Worm (Caenorhabditis elegans): ENCODE measurements around the gene C08A9.3.

The C08A9.3 gene

DNA sequence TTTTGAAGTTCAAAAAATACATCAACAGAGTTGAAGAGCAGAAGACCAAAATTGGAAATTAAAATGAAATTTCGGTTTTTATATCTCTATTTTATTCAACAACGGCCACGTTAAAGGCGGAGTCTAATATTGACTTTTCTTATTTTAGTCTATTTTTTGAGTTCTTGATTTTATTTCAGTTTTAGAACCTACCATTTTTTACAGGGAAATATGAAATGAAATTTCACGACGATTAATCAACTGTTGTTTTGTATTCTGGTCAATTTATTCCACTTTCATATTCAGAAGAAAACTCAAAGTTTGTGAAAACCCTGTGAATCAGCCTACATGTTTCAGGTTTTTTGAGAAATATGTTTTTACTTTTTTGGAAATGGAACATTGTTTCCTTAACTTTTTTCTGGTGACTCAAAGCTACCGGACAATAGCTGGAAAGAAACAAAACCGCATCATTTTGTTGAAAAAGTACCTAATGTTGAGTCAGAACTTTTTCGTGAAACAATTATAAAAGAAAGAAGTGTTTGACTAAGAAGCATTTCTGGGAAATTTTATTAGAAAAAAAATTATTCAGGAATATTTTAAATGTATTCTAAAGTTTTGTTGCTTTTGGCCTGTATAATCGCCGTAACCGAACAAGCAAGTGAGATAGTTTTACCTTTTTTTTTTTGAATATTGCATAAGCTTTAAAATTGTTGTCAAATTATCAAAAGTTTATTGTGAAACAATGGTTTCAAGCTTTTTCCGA is 12.3 kb downstream of the C08A9.3 start, which contains the start of the genes irld-23 and C08A9.10:
TSS of gene irld-23 (minus strand) at position 51 of the 742 bp plus-strand sequence.
TSS of gene C08A9.10 (plus strand) at position 545 of the 742 bp plus-strand sequence.
- TF ChIP-seq him-1 (tag; optimal IDR thresholded peaks at IDR 0.05) (no peak), dao-5 (tag; optimal IDR thresholded peaks at IDR 0.05) (no peak), W03F9.2 (tag; optimal IDR thresholded peaks at IDR 0.05) (no peak)

DNA sequence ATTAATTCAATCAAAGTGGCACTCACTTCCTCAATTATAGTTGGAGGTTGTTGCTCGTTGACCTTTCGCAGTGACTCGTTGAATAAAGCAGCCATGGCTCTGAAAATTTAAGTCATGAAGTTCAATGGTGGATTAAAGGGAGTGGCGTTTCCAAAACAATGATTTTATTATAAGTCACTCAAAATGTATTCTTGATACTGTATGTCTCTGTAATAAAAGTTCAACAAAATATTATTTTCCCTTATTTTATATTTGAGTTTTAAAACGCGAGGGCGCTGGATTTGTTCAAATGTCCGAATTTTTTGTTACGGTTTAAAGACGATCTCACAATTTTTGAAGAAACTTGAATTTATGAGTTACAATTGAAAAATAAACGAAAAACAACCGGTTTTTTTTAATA is 21.0 kb downstream of the C08A9.3 start, which contains the start of gene C30G4.4:
TSS of gene C30G4.4 (minus strand) at position 101 of the 400 bp plus-strand sequence.
- TF ChIP-seq dao-5 (tag; optimal IDR thresholded peaks at IDR 0.05) (no peak), W03F9.2 (tag; optimal IDR thresholded peaks at IDR 0.05) (no peak), him-1 (tag; optimal IDR thresholded peaks at IDR 0.05) (no peak)

DNA sequence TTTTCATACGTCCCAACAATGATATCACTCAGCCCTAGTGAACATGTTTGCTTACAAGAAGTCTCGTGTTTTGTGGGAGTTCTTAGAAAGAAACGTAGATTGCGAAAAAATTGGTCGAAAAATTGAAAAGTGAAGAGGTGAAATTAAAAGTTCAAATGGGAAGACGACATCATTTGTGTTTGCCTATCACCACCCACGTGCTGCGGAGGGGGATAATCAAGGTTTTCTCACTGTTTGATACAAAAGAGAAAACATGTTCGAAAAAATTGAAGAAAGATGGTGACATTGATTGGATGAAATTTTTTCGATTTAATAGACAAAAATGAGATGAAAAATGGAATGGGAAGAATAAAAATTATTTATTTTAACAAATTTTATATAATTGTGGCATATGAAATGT is 22.6 kb downstream of the C08A9.3 start:
- TF ChIP-seq W03F9.2 (tag; optimal IDR thresholded peaks at IDR 0.05) (no peak), dao-5 (tag; optimal IDR thresholded peaks at IDR 0.05) (no peak), him-1 (tag; optimal IDR thresholded peaks at IDR 0.05) (no peak)

DNA sequence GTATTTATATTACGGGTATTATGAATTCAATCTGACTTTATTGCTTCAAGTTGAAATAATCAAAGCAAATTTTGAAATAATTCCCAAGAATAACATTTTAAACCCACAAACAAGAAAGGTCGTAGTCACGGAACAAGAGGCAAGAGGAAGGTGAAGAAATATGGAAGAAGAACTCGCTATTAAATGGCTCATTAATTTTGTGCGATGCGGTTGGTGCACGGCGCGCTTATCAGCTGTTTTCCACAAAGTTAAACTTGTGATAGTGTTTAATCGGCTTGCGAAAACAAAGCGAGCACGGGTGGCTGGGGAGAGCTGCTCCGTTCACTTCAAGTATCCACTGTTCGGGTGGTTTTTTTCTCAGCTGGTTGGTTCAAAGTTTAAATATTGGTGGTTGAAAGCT is 26.2 kb downstream of the C08A9.3 start:
- TF ChIP-seq W03F9.2 (tag; optimal IDR thresholded peaks at IDR 0.05), result no peak
- no peak for TF ChIP-seq him-1 (tag; optimal IDR thresholded peaks at IDR 0.05)
- no peak for TF ChIP-seq dao-5 (tag; optimal IDR thresholded peaks at IDR 0.05)

DNA sequence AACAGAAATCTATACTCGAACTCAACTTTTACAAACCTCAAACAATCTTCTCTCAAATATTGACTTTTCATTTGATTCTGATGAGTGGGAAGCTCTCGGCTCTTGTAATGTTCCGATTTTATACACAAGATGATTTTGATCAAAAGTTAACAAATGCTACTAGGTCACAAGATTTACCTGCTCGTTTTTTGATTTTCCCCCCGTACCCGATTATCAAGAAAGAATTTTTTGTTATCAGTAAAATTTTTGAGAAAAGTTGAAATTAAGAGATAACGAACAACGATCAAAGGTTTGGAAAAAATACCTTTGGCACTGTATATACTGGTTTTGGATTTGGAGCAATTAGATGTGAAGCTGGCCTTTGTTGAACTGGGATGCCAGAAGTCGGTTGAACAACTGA is 28.3 kb downstream of the C08A9.3 start:
- no peak for TF ChIP-seq W03F9.2 (tag; optimal IDR thresholded peaks at IDR 0.05)
- no peak for TF ChIP-seq him-1 (tag; optimal IDR thresholded peaks at IDR 0.05)
- TF ChIP-seq dao-5 (tag; optimal IDR thresholded peaks at IDR 0.05), result no peak

DNA sequence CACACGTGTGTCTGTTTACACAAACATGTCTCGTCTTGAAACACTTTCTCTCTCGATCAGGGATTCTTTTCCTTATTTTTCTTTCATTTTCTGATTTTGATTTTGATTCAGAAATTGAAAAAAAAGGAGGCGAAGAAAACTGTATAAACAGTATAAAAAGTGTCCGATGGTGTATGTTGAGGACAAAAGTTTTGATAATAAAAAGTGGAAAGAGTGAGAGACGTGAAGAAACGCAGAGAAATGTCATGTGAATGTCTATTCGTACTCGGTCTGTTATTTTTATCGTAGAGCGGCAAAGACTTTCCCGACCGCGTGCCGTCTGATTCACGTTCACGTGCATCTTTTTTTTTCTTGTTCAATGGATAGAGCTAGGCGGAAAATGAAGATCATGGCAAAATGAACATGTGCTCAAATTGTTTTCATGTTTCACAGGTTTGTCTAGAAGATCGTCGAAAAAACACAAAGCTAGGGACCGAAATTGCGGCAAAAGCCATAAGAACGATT is 29.3 kb downstream of the C08A9.3 start:
- TF ChIP-seq W03F9.2 (tag; optimal IDR thresholded peaks at IDR 0.05), result no peak
- no peak for TF ChIP-seq him-1 (tag; optimal IDR thresholded peaks at IDR 0.05)
- no peak for TF ChIP-seq dao-5 (tag; optimal IDR thresholded peaks at IDR 0.05)

DNA sequence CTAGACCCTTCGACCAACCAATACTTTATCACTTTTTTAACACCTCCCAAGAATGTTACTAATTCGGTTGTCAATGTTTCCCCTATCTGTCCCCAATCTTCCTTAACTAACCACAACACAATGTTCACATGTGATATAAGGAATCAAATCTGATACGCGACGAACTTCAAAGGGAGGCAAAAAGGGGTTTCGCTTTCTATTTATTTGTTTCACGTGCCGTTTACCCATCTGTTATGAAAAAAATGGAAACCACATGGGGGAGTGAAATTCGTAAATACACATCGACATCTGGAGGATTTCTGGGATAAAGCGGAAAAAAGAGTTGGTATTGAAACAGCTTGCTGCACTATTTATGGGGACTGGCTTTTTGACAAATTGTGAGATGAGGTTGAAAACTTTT is 30.9 kb downstream of the C08A9.3 start:
- no peak for TF ChIP-seq dao-5 (tag; optimal IDR thresholded peaks at IDR 0.05)
- no peak for TF ChIP-seq W03F9.2 (tag; optimal IDR thresholded peaks at IDR 0.05)
- no peak for TF ChIP-seq him-1 (tag; optimal IDR thresholded peaks at IDR 0.05)

DNA sequence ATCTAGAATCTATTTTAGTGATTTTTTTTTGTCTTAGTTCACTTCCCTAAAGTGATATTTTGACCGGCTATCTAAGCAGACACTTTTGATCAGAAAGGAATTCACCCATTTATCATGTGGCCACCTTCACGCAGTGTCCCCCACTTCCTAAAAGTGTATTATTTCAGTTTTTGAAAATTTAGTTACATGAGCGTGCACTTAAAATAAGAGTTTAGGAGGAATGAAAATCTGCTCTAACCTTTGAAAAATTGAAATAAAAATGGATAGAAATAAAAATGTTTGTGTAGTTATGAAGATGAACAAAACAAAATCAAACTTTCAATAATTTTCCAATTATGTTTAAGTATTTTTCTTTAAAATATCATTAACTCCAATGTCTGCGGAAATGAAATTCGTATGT is 33.3 kb downstream of the C08A9.3 start:
- no peak for TF ChIP-seq dao-5 (tag; optimal IDR thresholded peaks at IDR 0.05)
- no peak for TF ChIP-seq W03F9.2 (tag; optimal IDR thresholded peaks at IDR 0.05)
- TF ChIP-seq him-1 (tag; optimal IDR thresholded peaks at IDR 0.05), result no peak

DNA sequence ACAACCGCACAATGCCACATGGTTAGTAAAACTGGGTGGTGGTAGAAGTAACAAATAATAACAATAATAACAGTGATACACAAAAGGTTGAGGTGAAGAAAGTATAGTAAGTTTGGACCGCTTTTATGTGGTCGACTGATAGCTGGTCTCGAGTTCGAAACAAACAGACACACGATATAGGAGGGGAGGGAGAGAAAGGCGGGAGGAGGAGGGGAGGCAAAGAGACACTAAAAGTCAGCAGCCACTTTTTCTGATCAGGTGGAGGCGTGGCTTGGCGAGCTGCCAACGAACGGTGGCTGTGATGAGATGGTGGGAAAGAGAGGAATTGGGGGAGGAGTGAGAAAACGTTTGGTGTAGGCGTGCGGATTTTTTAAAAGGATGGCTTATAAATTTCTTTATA is 34.8 kb downstream of the C08A9.3 start:
- TF ChIP-seq him-1 (tag; optimal IDR thresholded peaks at IDR 0.05) (no peak), W03F9.2 (tag; optimal IDR thresholded peaks at IDR 0.05) (no peak), dao-5 (tag; optimal IDR thresholded peaks at IDR 0.05) (no peak)

DNA sequence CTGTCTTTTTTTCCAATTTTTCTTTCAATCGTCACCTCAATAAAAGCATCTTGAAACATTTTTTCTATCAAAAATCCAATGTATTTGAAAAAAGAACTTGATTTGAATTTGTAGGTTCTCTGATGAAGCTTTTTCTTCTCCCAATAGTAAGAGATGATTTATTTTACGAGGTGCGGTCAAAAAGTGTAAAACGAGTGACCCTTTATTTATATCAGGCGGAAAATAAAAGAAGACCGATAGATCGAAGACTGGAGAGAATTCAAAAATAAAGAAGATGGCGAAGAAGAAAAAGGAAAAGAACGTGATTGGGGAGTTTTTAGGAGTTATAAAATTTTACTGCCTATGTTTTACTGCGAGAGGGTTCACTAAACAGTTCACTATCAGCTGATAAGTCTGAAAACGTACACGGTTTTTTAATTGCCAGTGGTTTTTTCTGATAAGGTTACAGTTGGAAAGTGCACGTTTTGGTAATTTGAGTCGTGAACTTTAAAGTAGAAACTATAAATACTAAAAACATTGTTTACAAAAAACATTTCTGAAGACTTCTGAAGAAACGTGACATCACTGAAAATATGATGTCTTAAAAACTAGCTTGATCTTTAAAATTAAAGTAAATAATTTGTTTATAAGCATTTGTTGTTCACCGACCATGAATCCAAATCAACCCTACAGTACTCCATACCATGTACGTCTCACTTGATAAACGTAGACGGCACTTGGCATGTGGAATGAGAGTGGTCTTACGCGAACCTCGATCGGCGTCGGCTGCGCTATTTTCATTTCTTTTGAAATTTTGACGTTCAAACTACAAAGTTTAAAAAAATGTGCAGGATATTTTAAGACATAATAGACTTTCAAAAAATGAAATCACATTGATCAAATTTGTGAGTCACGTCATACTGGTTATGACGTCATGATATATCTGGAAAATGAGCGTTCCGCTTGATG is 37.0 kb downstream of the C08A9.3 start:
- no peak for TF ChIP-seq dao-5 (tag; optimal IDR thresholded peaks at IDR 0.05)
- TF ChIP-seq him-1 (tag; optimal IDR thresholded peaks at IDR 0.05), result no peak
- no peak for TF ChIP-seq W03F9.2 (tag; optimal IDR thresholded peaks at IDR 0.05)

DNA sequence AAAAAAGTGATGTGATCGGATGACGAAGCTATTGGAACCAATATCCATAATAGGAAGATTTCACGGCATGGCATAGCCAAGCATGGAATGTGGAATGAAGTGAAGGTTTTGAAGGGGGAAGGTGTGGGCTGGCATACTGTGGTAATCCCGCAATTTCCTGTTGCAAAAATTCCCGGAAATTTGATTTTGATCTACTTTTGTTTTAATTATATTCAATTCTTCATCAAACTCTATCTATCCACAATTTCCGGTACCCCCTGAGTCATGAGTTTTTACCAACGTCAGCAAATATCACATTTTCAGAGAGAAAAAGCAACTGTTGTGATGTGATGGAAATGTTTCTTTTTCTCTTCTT is 37.6 kb downstream of the C08A9.3 start, which contains the start of gene gcy-11:
TSS of gene gcy-11 (minus strand) at position 101 of the 355 bp plus-strand sequence.
- TF ChIP-seq W03F9.2 (tag; optimal IDR thresholded peaks at IDR 0.05) (no peak), dao-5 (tag; optimal IDR thresholded peaks at IDR 0.05) (no peak)

DNA sequence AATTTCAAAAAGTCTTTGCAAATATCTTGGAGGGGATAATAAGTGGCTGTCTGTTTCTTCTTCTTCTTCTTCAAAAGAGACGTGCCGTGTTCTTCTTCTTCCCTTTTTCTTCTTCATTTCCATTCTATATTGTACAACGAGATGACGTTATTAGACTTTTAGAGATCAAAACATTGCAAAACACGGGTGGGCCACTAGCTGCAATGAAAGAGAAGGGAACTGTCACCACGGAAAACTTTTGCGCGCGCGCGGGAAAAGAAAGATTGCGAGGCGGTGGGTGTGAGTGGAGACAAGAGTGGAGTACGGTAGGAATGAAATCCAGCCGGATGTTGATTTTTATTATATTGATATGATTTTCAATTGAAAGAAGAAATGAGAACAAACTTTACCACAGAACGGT is 39.0 kb downstream of the C08A9.3 start:
- TF ChIP-seq him-1 (tag; optimal IDR thresholded peaks at IDR 0.05) (no peak), W03F9.2 (tag; optimal IDR thresholded peaks at IDR 0.05) (no peak), dao-5 (tag; optimal IDR thresholded peaks at IDR 0.05) (no peak)

DNA sequence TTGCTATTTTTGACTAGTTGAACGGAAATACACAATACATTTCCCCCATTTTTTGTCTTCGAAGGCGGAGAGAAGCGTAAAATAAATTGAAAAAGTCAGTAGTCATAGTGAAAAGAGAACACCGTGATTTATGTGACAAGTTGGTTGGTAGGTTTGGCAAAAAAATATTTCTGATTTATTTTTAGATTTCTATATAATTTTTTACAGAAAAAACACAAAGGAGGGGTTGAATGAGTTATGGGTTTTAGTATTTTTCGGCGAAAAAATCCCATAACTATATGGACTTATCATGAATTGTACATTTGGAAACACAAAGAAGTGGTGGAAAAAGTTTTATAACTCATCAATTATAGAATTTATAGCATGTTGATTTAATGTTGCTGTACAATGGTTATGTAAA is 47.6 kb downstream of the C08A9.3 start, which contains the start of gene C30G4.2:
TSS of gene C30G4.2 (minus strand) at position 101 of the 400 bp plus-strand sequence.
- TF ChIP-seq dao-5 (tag; optimal IDR thresholded peaks at IDR 0.05) (no peak), him-1 (tag; optimal IDR thresholded peaks at IDR 0.05) (no peak), W03F9.2 (tag; optimal IDR thresholded peaks at IDR 0.05) (no peak)

DNA sequence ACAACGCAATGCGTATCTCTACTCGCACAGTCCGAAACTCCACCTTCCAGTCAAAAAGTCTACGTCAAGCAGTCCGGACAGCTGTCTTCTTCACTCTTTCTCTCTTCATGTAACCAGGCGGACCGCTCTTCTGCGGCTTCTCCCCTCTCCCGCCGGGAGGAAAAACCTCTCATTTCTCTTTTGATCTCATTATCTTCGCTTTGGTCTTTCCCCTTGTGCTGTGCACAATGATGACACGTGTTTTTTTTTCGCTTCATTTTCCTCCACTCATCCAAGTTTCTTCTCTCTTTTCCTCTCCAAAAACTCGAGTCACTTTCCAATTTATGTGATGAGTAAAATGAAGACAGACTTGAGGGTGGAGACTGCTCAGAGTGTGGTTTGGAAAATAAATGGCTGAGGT is 50.2 kb downstream of the C08A9.3 start, which contains the start of gene F35B3.7:
TSS of gene F35B3.7 (minus strand) at position 133 of the 400 bp plus-strand sequence.
- TF ChIP-seq dao-5 (tag; optimal IDR thresholded peaks at IDR 0.05), result no peak
- no peak for TF ChIP-seq him-1 (tag; optimal IDR thresholded peaks at IDR 0.05)
- TF ChIP-seq W03F9.2 (tag; optimal IDR thresholded peaks at IDR 0.05), result no peak

All from whole organism, L4/young adult.